Fruit fly (Drosophila melanogaster): ENCODE data around the gene CG34265.

CG34265 gene

dm6 chr3L:3307593-3307992 lies 39.3 kb downstream of the CG34265 start:
- TF ChIP-seq psq (optimal IDR thresholded peaks at IDR 0.05), result no peak
- TF ChIP-seq EcR (GFP tag; optimal IDR thresholded peaks at IDR 0.05), result no peak
- no peak for TF ChIP-seq CG8478 (optimal IDR thresholded peaks at IDR 0.05)

- TF ChIP-seq usp (GFP tag; optimal IDR thresholded peaks at IDR 0.05), result no peak
Measured at dm6 chr3L:3308676-3309613, 40.7 kb downstream of the CG34265 start.

- TF ChIP-seq pan (optimal IDR thresholded peaks at IDR 0.05), result no peak
- TF ChIP-seq EcR (GFP tag; optimal IDR thresholded peaks at IDR 0.05), result no peak
Measured at dm6 chr3L:3314049-3314448, 45.8 kb downstream of the CG34265 start, which contains the start of gene Drsl2. Gene Drsl2, plus strand, starts transcription at chr3L:3314349.

dm6 chr3L:3314696-3315095 lies 46.4 kb downstream of the CG34265 start, which contains the start of gene Drsl3:
Gene Drsl3, plus strand, starts transcription at chr3L:3314996.
- TF ChIP-seq CG8478 (optimal IDR thresholded peaks at IDR 0.05) (no peak), psq (optimal IDR thresholded peaks at IDR 0.05) (no peak), Dll (optimal IDR thresholded peaks at IDR 0.05) (no peak), usp (GFP tag; optimal IDR thresholded peaks at IDR 0.05) (no peak), pan (optimal IDR thresholded peaks at IDR 0.05) (no peak), EcR (GFP tag; optimal IDR thresholded peaks at IDR 0.05) (no peak)

DNA sequence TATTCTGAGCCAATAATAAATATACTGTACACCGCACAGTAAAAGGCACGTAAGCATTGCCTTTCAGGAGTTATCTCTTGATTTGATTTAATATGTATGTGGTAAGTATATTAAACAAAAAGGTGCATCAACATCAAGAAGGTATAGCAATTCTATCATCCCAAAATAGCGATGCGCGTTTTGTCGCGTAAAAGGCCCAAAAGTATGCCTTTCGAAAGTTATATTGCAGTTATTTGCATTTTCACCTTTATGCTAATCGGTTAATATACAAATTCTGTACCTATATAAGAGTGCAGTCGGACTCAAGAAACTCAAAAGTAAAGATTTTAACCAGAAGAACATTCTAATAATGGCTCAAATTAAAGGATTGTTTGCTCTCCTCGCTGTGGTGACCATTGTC lies 47.0 kb downstream of the CG34265 start, which contains the start of gene Drsl4:
Drsl4 (plus strand) TSS at position 333 of the 400 bp plus-strand sequence.
- TF ChIP-seq psq (optimal IDR thresholded peaks at IDR 0.05), result no peak
- no peak for TF ChIP-seq pan (optimal IDR thresholded peaks at IDR 0.05)
- no peak for TF ChIP-seq usp (GFP tag; optimal IDR thresholded peaks at IDR 0.05)
- no peak for TF ChIP-seq CG8478 (optimal IDR thresholded peaks at IDR 0.05)
- TF ChIP-seq Dll (optimal IDR thresholded peaks at IDR 0.05), result no peak
- TF ChIP-seq EcR (GFP tag; optimal IDR thresholded peaks at IDR 0.05), result no peak

DNA sequence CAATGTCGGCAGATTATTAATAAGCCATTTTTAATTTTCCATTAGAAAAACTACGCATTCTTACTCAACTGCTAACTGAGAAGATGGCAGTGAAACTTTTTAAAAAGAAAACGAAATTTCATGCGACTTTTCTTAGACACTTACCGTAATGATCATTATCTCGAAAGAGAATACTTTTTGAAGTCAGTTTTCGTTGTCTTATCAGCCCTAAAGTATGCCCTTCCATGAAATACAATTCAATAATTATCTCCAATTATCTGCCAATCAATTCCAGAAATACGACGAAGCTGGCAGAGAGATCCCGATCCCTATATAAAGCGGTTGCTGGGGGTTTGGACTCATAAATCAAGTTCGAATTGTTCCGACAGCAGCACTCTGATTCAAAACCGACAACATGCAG lies 48.2 kb downstream of the CG34265 start, which contains the start of gene Drsl5:
Drsl5 (plus strand) TSS at position 341 of the 400 bp plus-strand sequence.
- TF ChIP-seq psq (optimal IDR thresholded peaks at IDR 0.05) (no peak), usp (GFP tag; optimal IDR thresholded peaks at IDR 0.05) (no peak), EcR (GFP tag; optimal IDR thresholded peaks at IDR 0.05) (no peak), CG8478 (optimal IDR thresholded peaks at IDR 0.05) (no peak), pan (optimal IDR thresholded peaks at IDR 0.05) (no peak), Dll (optimal IDR thresholded peaks at IDR 0.05) (no peak)
